Worm (Caenorhabditis elegans): ENCODE measurements around the gene T02E9.5.
A peak's percentile ranks its signal among the peaks of the same experiment; 100 is the strongest.

Gene T02E9.5

ce11 chrV:11346912-11347311 is 4.9 kb downstream of the T02E9.5 start, which contains the start of gene grl-7:
Gene grl-7 (minus strand): TSS chrV:11347012.
- TF ChIP-seq W03F9.2 (tag; optimal IDR thresholded peaks at IDR 0.05), result no peak
- no peak for TF ChIP-seq him-1 (tag; optimal IDR thresholded peaks at IDR 0.05)
- TF ChIP-seq dao-5 (tag; optimal IDR thresholded peaks at IDR 0.05), result no peak

ce11 chrV:11351263-11351662 is 9.2 kb downstream of the T02E9.5 start:
- TF ChIP-seq W03F9.2 (tag; optimal IDR thresholded peaks at IDR 0.05) (no peak), dao-5 (tag; optimal IDR thresholded peaks at IDR 0.05) (no peak), him-1 (tag; optimal IDR thresholded peaks at IDR 0.05) (no peak)

- no peak for TF ChIP-seq W03F9.2 (tag; optimal IDR thresholded peaks at IDR 0.05)
- no peak for TF ChIP-seq him-1 (tag; optimal IDR thresholded peaks at IDR 0.05)
- no peak for TF ChIP-seq dao-5 (tag; optimal IDR thresholded peaks at IDR 0.05)
Observed at ce11 chrV:11352893-11353292, 10.9 kb downstream of the T02E9.5 start, which contains the start of gene npr-25. Gene npr-25 (minus strand): TSS chrV:11352993.

- TF ChIP-seq W03F9.2 (tag; optimal IDR thresholded peaks at IDR 0.05) (no peak), dao-5 (tag; optimal IDR thresholded peaks at IDR 0.05) (no peak), him-1 (tag; optimal IDR thresholded peaks at IDR 0.05) (no peak)
Observed at ce11 chrV:11354264-11354663, 12.2 kb downstream of the T02E9.5 start.

- no peak for TF ChIP-seq W03F9.2 (tag; optimal IDR thresholded peaks at IDR 0.05)
- no peak for TF ChIP-seq him-1 (tag; optimal IDR thresholded peaks at IDR 0.05)
- TF ChIP-seq dao-5 (tag; optimal IDR thresholded peaks at IDR 0.05), result no peak
Observed at ce11 chrV:11363575-11363974, 21.5 kb downstream of the T02E9.5 start.

- TF ChIP-seq him-1 (tag; optimal IDR thresholded peaks at IDR 0.05) (no peak), dao-5 (tag; optimal IDR thresholded peaks at IDR 0.05) (no peak), W03F9.2 (tag; optimal IDR thresholded peaks at IDR 0.05) (no peak)
Observed at ce11 chrV:11366129-11366528, 24.1 kb downstream of the T02E9.5 start, which contains the start of gene dop-5. Gene dop-5 (minus strand): TSS chrV:11366229.

- TF ChIP-seq him-1 (tag; optimal IDR thresholded peaks at IDR 0.05), result no peak
- no peak for TF ChIP-seq W03F9.2 (tag; optimal IDR thresholded peaks at IDR 0.05)
- TF ChIP-seq dao-5 (tag; optimal IDR thresholded peaks at IDR 0.05), result no peak
Observed at ce11 chrV:11372284-11372878, 30.3 kb downstream of the T02E9.5 start.

- no peak for TF ChIP-seq dao-5 (tag; optimal IDR thresholded peaks at IDR 0.05)
- no peak for TF ChIP-seq him-1 (tag; optimal IDR thresholded peaks at IDR 0.05)
- no peak for TF ChIP-seq W03F9.2 (tag; optimal IDR thresholded peaks at IDR 0.05)
Observed at ce11 chrV:11373918-11374317, 31.9 kb downstream of the T02E9.5 start.

- no peak for TF ChIP-seq dao-5 (tag; optimal IDR thresholded peaks at IDR 0.05)
- TF ChIP-seq him-1 (tag; optimal IDR thresholded peaks at IDR 0.05), result peak; percentile 79
Observed at ce11 chrV:11375150-11375792, 33.2 kb downstream of the T02E9.5 start, which contains the start of gene cnb-1. Gene cnb-1 (plus strand): TSS chrV:11375742.

- TF ChIP-seq dao-5 (tag; optimal IDR thresholded peaks at IDR 0.05) (no peak), him-1 (tag; optimal IDR thresholded peaks at IDR 0.05) (no peak), W03F9.2 (tag; optimal IDR thresholded peaks at IDR 0.05) (no peak)
Observed at ce11 chrV:11379341-11379740, 37.3 kb downstream of the T02E9.5 start.

- TF ChIP-seq him-1 (tag; optimal IDR thresholded peaks at IDR 0.05) (no peak), dao-5 (tag; optimal IDR thresholded peaks at IDR 0.05) (no peak), W03F9.2 (tag; optimal IDR thresholded peaks at IDR 0.05) (no peak)
Observed at ce11 chrV:11380571-11380970, 38.5 kb downstream of the T02E9.5 start.

ce11 chrV:11383032-11383431 is 41.0 kb downstream of the T02E9.5 start, which contains the start of gene F55C10.5:
Gene F55C10.5 (plus strand): TSS chrV:11383105.
- no peak for TF ChIP-seq dao-5 (tag; optimal IDR thresholded peaks at IDR 0.05)
- no peak for TF ChIP-seq him-1 (tag; optimal IDR thresholded peaks at IDR 0.05)
- no peak for TF ChIP-seq W03F9.2 (tag; optimal IDR thresholded peaks at IDR 0.05)

- TF ChIP-seq him-1 (tag; optimal IDR thresholded peaks at IDR 0.05), result no peak
- TF ChIP-seq W03F9.2 (tag; optimal IDR thresholded peaks at IDR 0.05), result no peak
- TF ChIP-seq dao-5 (tag; optimal IDR thresholded peaks at IDR 0.05), result no peak
Observed at ce11 chrV:11385060-11385459, 43.0 kb downstream of the T02E9.5 start, which contains the start of gene col-154. Gene col-154 (plus strand): TSS chrV:11385360.

- TF ChIP-seq W03F9.2 (tag; optimal IDR thresholded peaks at IDR 0.05) (no peak), him-1 (tag; optimal IDR thresholded peaks at IDR 0.05) (no peak), dao-5 (tag; optimal IDR thresholded peaks at IDR 0.05) (no peak)
Observed at ce11 chrV:11386428-11386827, 44.4 kb downstream of the T02E9.5 start, which contains the start of gene F55C10.4. Gene F55C10.4 (plus strand): TSS chrV:11386728.

Data from whole organism, L4/young adult.